Worm (Caenorhabditis elegans): ENCODE measurements around the gene F18C5.9.

F18C5.9 gene

DNA sequence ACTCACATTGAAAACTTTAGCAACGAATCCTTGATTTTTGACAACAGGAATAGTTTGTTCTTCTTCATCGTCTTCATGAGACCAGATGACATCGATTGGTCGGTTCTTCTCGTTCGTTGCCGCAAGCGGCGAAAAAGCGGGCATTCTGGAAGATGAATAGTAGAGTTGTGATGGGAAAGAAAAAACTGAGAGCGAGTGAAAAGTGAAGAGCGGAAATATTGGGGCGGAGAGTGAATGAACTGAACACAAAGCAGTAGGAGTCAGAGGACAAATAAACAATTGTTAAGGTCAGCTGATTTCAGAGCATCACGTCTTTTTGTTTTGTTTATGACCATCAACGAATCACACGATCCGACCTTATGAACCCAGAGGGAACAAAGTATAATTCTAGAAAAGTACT is 5.6 kb upstream of the F18C5.9 start, which contains the start of gene F18C5.10:
Gene F18C5.10 (minus strand): TSS at position 145 of the 400 bp plus-strand sequence.
- TF ChIP-seq ces-1 (GFP tag; optimal IDR thresholded peaks at IDR 0.05) (no peak), ztf-11 (tag; optimal IDR thresholded peaks at IDR 0.05) (no peak), bed-3 (GFP tag; optimal IDR thresholded peaks at IDR 0.05) (no peak), cnd-1 (tag; optimal IDR thresholded peaks at IDR 0.05) (no peak), hlh-1 (tag; optimal IDR thresholded peaks at IDR 0.05) (no peak), ceh-83 (GFP tag; optimal IDR thresholded peaks at IDR 0.05) (no peak), nhr-76 (tag; optimal IDR thresholded peaks at IDR 0.05) (no peak), nhr-12 (tag; optimal IDR thresholded peaks at IDR 0.05) (no peak), mep-1 (tag; optimal IDR thresholded peaks at IDR 0.05) (no peak), nhr-2 (tag; optimal IDR thresholded peaks at IDR 0.05) (no peak), unc-120 (tag; optimal IDR thresholded peaks at IDR 0.05; ENCODE audit: poor library complexity, severe bottlenecking) (no peak), mab-5 (tag; optimal IDR thresholded peaks at IDR 0.05) (no peak), tbx-8 (GFP tag; optimal IDR thresholded peaks at IDR 0.05) (no peak), lin-13 (tag; optimal IDR thresholded peaks at IDR 0.05) (no peak), zip-8 (tag; optimal IDR thresholded peaks at IDR 0.05) (no peak), lin-32 (GFP tag; optimal IDR thresholded peaks at IDR 0.05) (no peak)

DNA sequence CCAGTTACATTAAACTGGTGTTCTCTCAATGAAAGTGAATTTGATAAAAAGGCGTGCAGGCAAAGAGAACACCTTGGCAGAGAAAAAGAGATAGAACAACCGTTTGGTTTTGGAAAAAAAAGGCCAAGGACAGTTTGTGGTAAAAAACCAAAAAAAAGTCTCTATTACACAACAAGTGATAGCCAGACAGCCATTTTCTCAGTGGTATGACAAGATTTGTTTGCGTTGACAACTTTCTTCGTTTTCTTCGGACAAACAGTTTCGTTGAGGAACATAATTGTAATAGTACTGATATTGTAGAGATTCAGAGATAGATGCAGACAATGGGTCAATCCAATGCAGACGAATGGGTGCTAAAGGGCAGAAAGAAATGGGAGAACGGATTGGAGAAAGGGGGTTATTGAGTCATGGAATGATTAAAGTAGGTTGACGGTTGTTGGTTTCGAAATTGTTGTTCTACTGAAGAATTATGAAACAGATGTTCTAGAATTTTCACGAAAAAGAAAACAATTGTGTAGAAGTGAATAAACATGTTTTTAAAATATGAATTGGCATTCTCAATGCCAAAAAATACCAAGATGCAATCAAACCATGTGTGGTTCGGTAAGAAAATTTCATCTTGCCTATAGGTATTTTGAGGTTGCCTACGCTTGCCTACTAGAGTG is 4.6 kb upstream of the F18C5.9 start:
- TF ChIP-seq ces-1 (GFP tag; optimal IDR thresholded peaks at IDR 0.05) (no peak), cnd-1 (tag; optimal IDR thresholded peaks at IDR 0.05) (no peak), M03D4.4 (tag; optimal IDR thresholded peaks at IDR 0.05) (no peak), nhr-76 (tag; optimal IDR thresholded peaks at IDR 0.05) (no peak), mls-2 (tag; optimal IDR thresholded peaks at IDR 0.05) (no peak), unc-120 (tag; optimal IDR thresholded peaks at IDR 0.05; ENCODE audit: poor library complexity, severe bottlenecking) (no peak), snpc-4 (tag; optimal IDR thresholded peaks at IDR 0.05) (no peak), lsy-2 (tag; optimal IDR thresholded peaks at IDR 0.05) (no peak), nhr-12 (tag; optimal IDR thresholded peaks at IDR 0.05) (no peak), zip-8 (tag; optimal IDR thresholded peaks at IDR 0.05) (no peak), lin-13 (tag; optimal IDR thresholded peaks at IDR 0.05) (no peak), nhr-28 (tag; optimal IDR thresholded peaks at IDR 0.05) (no peak), drap-1 (GFP tag; optimal IDR thresholded peaks at IDR 0.05) (no peak), ceh-83 (GFP tag; optimal IDR thresholded peaks at IDR 0.05) (no peak), nhr-2 (tag; optimal IDR thresholded peaks at IDR 0.05) (no peak), elt-3 (tag; optimal IDR thresholded peaks at IDR 0.05) (no peak), tbx-8 (GFP tag; optimal IDR thresholded peaks at IDR 0.05) (no peak)

- TF ChIP-seq unc-62 (GFP tag; optimal IDR thresholded peaks at IDR 0.05) (peak; percentile 7), nhr-2 (tag; optimal IDR thresholded peaks at IDR 0.05) (peak; percentile 35), sptf-1 (tag; optimal IDR thresholded peaks at IDR 0.05) (no peak), lsy-2 (tag; optimal IDR thresholded peaks at IDR 0.05) (no peak), nhr-12 (tag; optimal IDR thresholded peaks at IDR 0.05) (no peak), lin-32 (GFP tag; optimal IDR thresholded peaks at IDR 0.05) (no peak), unc-120 (tag; optimal IDR thresholded peaks at IDR 0.05; ENCODE audit: poor library complexity, severe bottlenecking) (peak; percentile 5), ztf-11 (tag; optimal IDR thresholded peaks at IDR 0.05) (no peak), sem-2 (GFP tag; optimal IDR thresholded peaks at IDR 0.05) (no peak), unc-39 (tag; optimal IDR thresholded peaks at IDR 0.05) (no peak), pha-4 (tag; optimal IDR thresholded peaks at IDR 0.05) (peak; percentile 11)
Measured at ce11 chrII:6563238-6563637, 3.7 kb upstream of the F18C5.9 start.

ce11 chrII:6565077-6565476 is 1.9 kb upstream of the F18C5.9 start, which contains the start of gene mpz-3:
Gene mpz-3, minus strand, starts transcription at chrII:6565396.
- TF ChIP-seq bed-3 (GFP tag; optimal IDR thresholded peaks at IDR 0.05) (no peak), ham-2 (GFP tag; optimal IDR thresholded peaks at IDR 0.05) (no peak), lin-32 (GFP tag; optimal IDR thresholded peaks at IDR 0.05) (peak; percentile 14), unc-39 (tag; optimal IDR thresholded peaks at IDR 0.05) (no peak), ceh-39 (tag; optimal IDR thresholded peaks at IDR 0.05) (no peak), tbx-8 (GFP tag; optimal IDR thresholded peaks at IDR 0.05) (no peak), zip-8 (tag; optimal IDR thresholded peaks at IDR 0.05) (no peak), blmp-1 (tag; optimal IDR thresholded peaks at IDR 0.05) (no peak), mep-1 (tag; optimal IDR thresholded peaks at IDR 0.05) (no peak), mls-2 (tag; optimal IDR thresholded peaks at IDR 0.05) (no peak), lsy-2 (tag; optimal IDR thresholded peaks at IDR 0.05) (no peak), cnd-1 (tag; optimal IDR thresholded peaks at IDR 0.05) (peak; percentile 55), lin-13 (tag; optimal IDR thresholded peaks at IDR 0.05) (no peak), flh-1 (GFP tag; optimal IDR thresholded peaks at IDR 0.05) (peak; percentile 18), nhr-2 (tag; optimal IDR thresholded peaks at IDR 0.05) (no peak), unc-120 (tag; optimal IDR thresholded peaks at IDR 0.05; ENCODE audit: poor library complexity, severe bottlenecking) (no peak), drap-1 (GFP tag; optimal IDR thresholded peaks at IDR 0.05) (peak; percentile 58), nhr-28 (tag; optimal IDR thresholded peaks at IDR 0.05) (no peak), nhr-12 (tag; optimal IDR thresholded peaks at IDR 0.05) (no peak), ceh-83 (GFP tag; optimal IDR thresholded peaks at IDR 0.05) (peak; percentile 83), sptf-1 (tag; optimal IDR thresholded peaks at IDR 0.05) (no peak), elt-1 (tag; optimal IDR thresholded peaks at IDR 0.05; ENCODE audit: borderline replicate concordance, insufficient read depth) (no peak), nhr-237 (tag; optimal IDR thresholded peaks at IDR 0.05) (no peak), pha-4 (tag; optimal IDR thresholded peaks at IDR 0.05) (no peak), ces-1 (GFP tag; optimal IDR thresholded peaks at IDR 0.05) (no peak), unc-62 (GFP tag; optimal IDR thresholded peaks at IDR 0.05) (no peak), M03D4.4 (tag; optimal IDR thresholded peaks at IDR 0.05) (no peak), hlh-1 (tag; optimal IDR thresholded peaks at IDR 0.05) (no peak), mab-5 (tag; optimal IDR thresholded peaks at IDR 0.05) (no peak), ztf-11 (tag; optimal IDR thresholded peaks at IDR 0.05) (no peak), elt-3 (tag; optimal IDR thresholded peaks at IDR 0.05) (no peak), snpc-4 (tag; optimal IDR thresholded peaks at IDR 0.05) (no peak), ceh-43 (GFP tag; optimal IDR thresholded peaks at IDR 0.05) (peak; percentile 0), sem-2 (GFP tag; optimal IDR thresholded peaks at IDR 0.05) (peak; percentile 30), nhr-76 (tag; optimal IDR thresholded peaks at IDR 0.05) (no peak)
